Worm (Caenorhabditis elegans): ENCODE results near the gene F22H10.3.
A peak's percentile ranks its signal among the peaks of the same experiment; 100 is the strongest.

The F22H10.3 gene

DNA sequence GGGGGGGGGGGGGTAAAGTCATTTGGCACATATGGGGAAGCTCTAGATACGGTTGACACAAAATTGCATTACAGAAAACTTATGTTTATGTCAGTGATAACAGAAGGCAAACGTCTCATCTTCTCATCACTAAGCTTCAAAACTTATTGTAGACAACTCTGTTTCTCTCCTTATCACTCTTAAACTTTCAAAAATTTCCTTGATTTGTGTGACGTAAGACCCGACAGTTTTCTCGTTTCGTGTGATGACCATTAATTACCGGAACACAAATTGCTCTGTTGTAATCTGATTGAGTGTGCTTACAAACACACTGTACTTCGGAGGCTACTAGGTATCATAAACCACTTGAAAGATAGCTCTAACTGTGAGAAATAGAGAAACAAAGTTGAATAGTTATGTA lies 32.6 kb downstream of the F22H10.3 start:
- TF ChIP-seq elt-2 (tag; optimal IDR thresholded peaks at IDR 0.05): peak; percentile 74
- no peak for TF ChIP-seq sea-2 (GFP tag; optimal IDR thresholded peaks at IDR 0.05)
- TF ChIP-seq elt-1 (tag; optimal IDR thresholded peaks at IDR 0.05): no peak
- TF ChIP-seq aly-2 (tag; optimal IDR thresholded peaks at IDR 0.05): no peak
- TF ChIP-seq ztf-4 (tag; optimal IDR thresholded peaks at IDR 0.05): no peak
- TF ChIP-seq ceh-28 (tag; optimal IDR thresholded peaks at IDR 0.05): no peak

DNA sequence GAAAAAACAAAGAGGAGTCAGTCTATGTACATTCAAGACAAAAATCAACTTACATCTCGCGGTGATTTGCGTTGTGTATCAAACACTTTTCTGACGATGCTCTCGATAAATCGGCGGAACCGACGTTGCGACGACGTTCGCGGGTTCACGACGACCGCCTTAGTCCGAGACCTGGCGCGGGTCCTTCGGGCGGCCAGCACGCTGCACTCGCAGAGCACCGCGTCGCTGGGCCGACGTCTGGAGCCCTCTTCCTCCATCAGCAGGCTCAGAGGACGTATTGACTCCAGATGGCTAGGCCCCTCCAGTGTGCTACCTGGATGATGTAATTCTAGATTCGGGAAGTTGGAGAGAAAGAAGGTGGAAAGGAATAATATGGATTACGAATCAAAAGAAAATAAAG lies 34.3 kb downstream of the F22H10.3 start:
- TF ChIP-seq R02D3.7 (tag; optimal IDR thresholded peaks at IDR 0.05) (no peak), sea-2 (GFP tag; optimal IDR thresholded peaks at IDR 0.05) (no peak), nhr-12 (tag; optimal IDR thresholded peaks at IDR 0.05) (no peak), egl-5 (tag; optimal IDR thresholded peaks at IDR 0.05) (no peak), ceh-28 (tag; optimal IDR thresholded peaks at IDR 0.05) (no peak), nfya-1 (tag; optimal IDR thresholded peaks at IDR 0.05; ENCODE audit: insufficient read depth) (no peak), nhr-76 (tag; optimal IDR thresholded peaks at IDR 0.05) (no peak), snpc-4 (tag; optimal IDR thresholded peaks at IDR 0.05) (no peak)

DNA sequence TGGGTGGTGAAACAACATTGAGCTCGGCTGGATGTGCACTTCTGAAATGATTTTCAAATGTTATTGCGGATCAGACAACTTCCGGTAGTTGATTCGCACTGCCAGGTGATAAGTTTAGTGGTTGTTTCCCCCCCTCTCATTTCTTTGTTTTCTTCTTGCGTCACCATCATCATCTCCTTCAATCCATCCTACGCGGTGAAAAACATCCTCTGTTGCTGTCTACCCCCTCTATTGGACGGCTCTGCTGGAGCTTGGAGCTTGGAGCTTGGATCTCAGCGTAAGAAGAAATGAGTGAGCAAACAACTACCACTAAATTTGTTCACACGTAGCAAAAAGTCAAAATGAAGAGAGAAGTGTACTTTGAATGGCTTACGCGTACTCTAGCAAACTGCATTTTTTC lies 35.8 kb downstream of the F22H10.3 start:
- TF ChIP-seq tbx-2 (tag; optimal IDR thresholded peaks at IDR 0.05) (no peak), mml-1 (tag; optimal IDR thresholded peaks at IDR 0.05) (no peak), fkh-10 (GFP tag; optimal IDR thresholded peaks at IDR 0.05) (no peak), zag-1 (tag; optimal IDR thresholded peaks at IDR 0.05) (no peak), nhr-237 (tag; optimal IDR thresholded peaks at IDR 0.05) (no peak), sea-2 (GFP tag; optimal IDR thresholded peaks at IDR 0.05) (no peak), mdl-1 (tag; optimal IDR thresholded peaks at IDR 0.05) (no peak), unc-39 (tag; optimal IDR thresholded peaks at IDR 0.05) (no peak), R02D3.7 (tag; optimal IDR thresholded peaks at IDR 0.05) (no peak), egl-5 (tag; optimal IDR thresholded peaks at IDR 0.05) (no peak), lsy-12 (tag; optimal IDR thresholded peaks at IDR 0.05) (no peak), elt-1 (tag; optimal IDR thresholded peaks at IDR 0.05) (no peak), nhr-23 (tag; optimal IDR thresholded peaks at IDR 0.05) (no peak), lin-15B (tag; optimal IDR thresholded peaks at IDR 0.05) (no peak), pha-4 (tag; optimal IDR thresholded peaks at IDR 0.05) (no peak), nfya-1 (tag; optimal IDR thresholded peaks at IDR 0.05; ENCODE audit: insufficient read depth) (no peak), aly-2 (tag; optimal IDR thresholded peaks at IDR 0.05) (no peak), eor-1 (tag; optimal IDR thresholded peaks at IDR 0.05) (no peak)

DNA sequence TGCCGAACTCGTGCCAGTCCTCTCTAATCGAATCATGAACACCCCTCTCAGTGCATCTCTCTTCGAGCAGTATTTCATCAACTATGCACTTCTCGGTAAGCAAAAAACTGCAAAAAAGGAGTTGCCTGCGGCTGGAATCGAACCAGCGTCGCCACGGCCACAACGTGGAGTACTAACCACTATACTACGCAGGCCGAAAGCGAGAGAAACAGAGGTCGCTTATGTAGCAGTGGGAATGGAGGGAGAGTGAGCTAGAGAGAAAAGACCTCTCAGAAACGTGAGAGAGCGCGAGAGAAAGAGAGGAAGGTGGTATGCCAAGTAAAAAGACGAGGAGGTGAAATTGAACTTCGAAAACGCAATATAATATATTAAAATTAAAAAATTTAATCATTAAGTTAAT lies 42.8 kb downstream of the F22H10.3 start:
- TF ChIP-seq daf-12 (tag; optimal IDR thresholded peaks at IDR 0.05): no peak
- TF ChIP-seq pha-4 (tag; optimal IDR thresholded peaks at IDR 0.05): peak; percentile 84
- TF ChIP-seq nhr-23 (tag; optimal IDR thresholded peaks at IDR 0.05): peak; percentile 60
- TF ChIP-seq pqm-1 (tag; optimal IDR thresholded peaks at IDR 0.05): peak; percentile 61
- TF ChIP-seq mdl-1 (tag; optimal IDR thresholded peaks at IDR 0.05): peak; percentile 25
- no peak for TF ChIP-seq aly-2 (tag; optimal IDR thresholded peaks at IDR 0.05)
- TF ChIP-seq R02D3.7 (tag; optimal IDR thresholded peaks at IDR 0.05): peak; percentile 8
- peak; percentile 54 for TF ChIP-seq ceh-82 (tag; optimal IDR thresholded peaks at IDR 0.05)
- no peak for TF ChIP-seq ztf-11 (tag; optimal IDR thresholded peaks at IDR 0.05)
- peak; percentile 36 for TF ChIP-seq ceh-28 (tag; optimal IDR thresholded peaks at IDR 0.05)
- no peak for TF ChIP-seq ceh-9 (tag; optimal IDR thresholded peaks at IDR 0.05)
- peak; percentile 68 for TF ChIP-seq skn-1 (tag; optimal IDR thresholded peaks at IDR 0.05)
- peak; percentile 61 for TF ChIP-seq elt-2 (tag; optimal IDR thresholded peaks at IDR 0.05)
- no peak for TF ChIP-seq nhr-28 (tag; optimal IDR thresholded peaks at IDR 0.05)
- TF ChIP-seq nhr-77 (tag; optimal IDR thresholded peaks at IDR 0.05): no peak
- peak; percentile 52 for TF ChIP-seq nhr-43 (tag; optimal IDR thresholded peaks at IDR 0.05; ENCODE audit: poor library complexity, severe bottlenecking)
- TF ChIP-seq egl-27 (tag; optimal IDR thresholded peaks at IDR 0.05): peak; percentile 29
- peak; percentile 38 for TF ChIP-seq nhr-11 (tag; optimal IDR thresholded peaks at IDR 0.05)
- no peak for TF ChIP-seq nhr-237 (tag; optimal IDR thresholded peaks at IDR 0.05)
- no peak for TF ChIP-seq nhr-12 (tag; optimal IDR thresholded peaks at IDR 0.05)
- peak; percentile 21 for TF ChIP-seq ama-1 (optimal IDR thresholded peaks at IDR 0.05)
- no peak for TF ChIP-seq unc-39 (tag; optimal IDR thresholded peaks at IDR 0.05)
- no peak for TF ChIP-seq ztf-4 (tag; optimal IDR thresholded peaks at IDR 0.05)
- no peak for TF ChIP-seq fos-1 (tag; optimal IDR thresholded peaks at IDR 0.05)
- no peak for TF ChIP-seq nhr-67 (tag; optimal IDR thresholded peaks at IDR 0.05)
- TF ChIP-seq elt-1 (tag; optimal IDR thresholded peaks at IDR 0.05): no peak
- peak; percentile 78 for TF ChIP-seq nhr-25 (tag; optimal IDR thresholded peaks at IDR 0.05)
- TF ChIP-seq lin-15B (tag; optimal IDR thresholded peaks at IDR 0.05): peak; percentile 12
- no peak for TF ChIP-seq unc-62 (GFP tag; optimal IDR thresholded peaks at IDR 0.05)
- peak; percentile 78 for TF ChIP-seq lsy-12 (tag; optimal IDR thresholded peaks at IDR 0.05)
- TF ChIP-seq sea-2 (GFP tag; optimal IDR thresholded peaks at IDR 0.05): peak; percentile 54
- TF ChIP-seq ZK546.5 (tag; optimal IDR thresholded peaks at IDR 0.05): no peak
- no peak for TF ChIP-seq fkh-2 (tag; optimal IDR thresholded peaks at IDR 0.05)
- peak; percentile 72 for TF ChIP-seq egl-5 (tag; optimal IDR thresholded peaks at IDR 0.05)
- TF ChIP-seq mml-1 (tag; optimal IDR thresholded peaks at IDR 0.05): peak; percentile 25
- peak; percentile 67 for TF ChIP-seq tbx-2 (tag; optimal IDR thresholded peaks at IDR 0.05)
- TF ChIP-seq jun-1 (tag; optimal IDR thresholded peaks at IDR 0.05): peak; percentile 87
- TF ChIP-seq lin-39 (tag; optimal IDR thresholded peaks at IDR 0.05): peak; percentile 70
- peak; percentile 41 for TF ChIP-seq snpc-4 (tag; optimal IDR thresholded peaks at IDR 0.05)
- no peak for TF ChIP-seq nhr-76 (tag; optimal IDR thresholded peaks at IDR 0.05)
- no peak for TF ChIP-seq fkh-10 (GFP tag; optimal IDR thresholded peaks at IDR 0.05)
- TF ChIP-seq zag-1 (tag; optimal IDR thresholded peaks at IDR 0.05): no peak
- peak; percentile 66 for TF ChIP-seq nfya-1 (tag; optimal IDR thresholded peaks at IDR 0.05; ENCODE audit: insufficient read depth)

Measured in whole organism, L3 larva.